Fruit fly (Drosophila melanogaster) whole organism, embryonic: Measurements from ENCODE around the gene CheA29a.

Source experiments
- Antp ChIP-seq: fragments of 200-800 bp; sonication (Bioruptor generic); optimal IDR thresholded peaks from 3 replicates; lab custom pipeline; 2016; ENCODE audit warnings: missing biosample characterization, missing genetic modification characterization
- Awh ChIP-seq: fragments of 200-800 bp; sonication (Bioruptor generic); IDR thresholded peaks from 2 replicates; pipeline ENCODE4, ENCODE4 v1.3.6; 2022; ENCODE audit warnings: missing biosample characterization, missing genetic modification characterization
- Bgb ChIP-seq: fragments of 200-800 bp; sonication (Bioruptor generic); IDR thresholded peaks from 2 replicates; pipeline ENCODE4 v1.3.6; 2022; ENCODE audit warnings: missing biosample characterization, missing genetic modification characterization; ENCODE audit not compliant: partially characterized antibody
- CG10274 ChIP-seq: fragments of 200-800 bp; sonication (Bioruptor generic); optimal IDR thresholded peaks from 3 replicates; lab custom pipeline; 2017; ENCODE audit warnings: missing biosample characterization, mild to moderate bottlenecking, missing genetic modification characterization
- CG12942 ChIP-seq: fragments of 200-800 bp; sonication (Bioruptor generic); optimal IDR thresholded peaks from 3 replicates; lab custom pipeline; 2016; ENCODE audit warnings: missing biosample characterization, missing genetic modification characterization
- CG13287 ChIP-seq: fragments of 200-800 bp; sonication (Bioruptor generic); IDR thresholded peaks from 2 replicates; pipeline ENCODE4 v1.3.6; 2022; ENCODE audit warnings: missing biosample characterization, missing genetic modification characterization; ENCODE audit not compliant: partially characterized antibody
- CG18619 ChIP-seq: fragments of 200-800 bp; sonication (Bioruptor generic); optimal IDR thresholded peaks from 3 replicates; lab custom pipeline; 2017; ENCODE audit warnings: missing biosample characterization, mild to moderate bottlenecking, missing genetic modification characterization
- CG2129 ChIP-seq: fragments of 200-800 bp; sonication (Bioruptor generic); IDR thresholded peaks from 2 replicates; pipeline ENCODE4 v1.3.6; 2022; ENCODE audit warnings: missing biosample characterization, missing genetic modification characterization; ENCODE audit not compliant: partially characterized antibody
- CG30020 ChIP-seq: fragments of 200-800 bp; optimal IDR thresholded peaks from 2 replicates; lab custom pipeline; 2019; ENCODE audit warnings: missing biosample characterization, mild to moderate bottlenecking, missing genetic modification characterization, moderate library complexity
- CG42726 ChIP-seq: fragments of 200-800 bp; sonication (Bioruptor generic); IDR thresholded peaks from 2 replicates; pipeline ENCODE4 v1.3.6; 2022; ENCODE audit warnings: missing biosample characterization, missing genetic modification characterization; ENCODE audit not compliant: partially characterized antibody
- CG4282 ChIP-seq: fragments of 200-800 bp; sonication (Bioruptor generic); optimal IDR thresholded peaks from 2 replicates; lab custom pipeline; 2016; ENCODE audit warnings: missing biosample characterization, missing genetic modification characterization
- CG4617 ChIP-seq: fragments of 200-800 bp; sonication (Bioruptor generic); optimal IDR thresholded peaks from 3 replicates; lab custom pipeline; 2016; ENCODE audit warnings: missing biosample characterization, missing genetic modification characterization, borderline replicate concordance
- CG6272 ChIP-seq: fragments of 200-800 bp; sonication (Bioruptor generic); IDR thresholded peaks from 2 replicates; pipeline ENCODE4 v1.3.6; 2022; ENCODE audit warnings: missing biosample characterization, missing genetic modification characterization
- CG6765 ChIP-seq: fragments of 200-800 bp; sonication (Bioruptor generic); optimal IDR thresholded peaks from 3 replicates; lab custom pipeline; 2017; ENCODE audit warnings: missing biosample characterization, mild to moderate bottlenecking, missing genetic modification characterization
- CG8388 ChIP-seq: fragments of 200-800 bp; sonication (Bioruptor generic); optimal IDR thresholded peaks from 2 replicates; lab custom pipeline; 2019; ENCODE audit warnings: missing biosample characterization, mild to moderate bottlenecking, missing genetic modification characterization, moderate library complexity
- CG8944 ChIP-seq: fragments of 200-800 bp; sonication (Bioruptor generic); optimal IDR thresholded peaks from 3 replicates; lab custom pipeline; 2016; ENCODE audit warnings: missing biosample characterization, missing genetic modification characterization
- CkIIα-i1 ChIP-seq: fragments of 200-800 bp; sonication (Bioruptor generic); IDR thresholded peaks from 2 replicates; pipeline ENCODE4 v1.3.6; 2022; ENCODE audit warnings: missing biosample characterization, missing genetic modification characterization
- D19B ChIP-seq: fragments of 200-800 bp; sonication (Bioruptor generic); optimal IDR thresholded peaks from 2 replicates; lab custom pipeline; 2017; ENCODE audit warnings: missing biosample characterization, mild to moderate bottlenecking, missing genetic modification characterization
- H2.0 ChIP-seq: fragments of 200-800 bp; sonication (Bioruptor generic); IDR thresholded peaks from 2 replicates; pipeline ENCODE4 v1.3.6; 2022; ENCODE audit warnings: missing biosample characterization, missing genetic modification characterization
- Hsf ChIP-seq: fragments of 200-800 bp; sonication (Bioruptor generic); optimal IDR thresholded peaks from 3 replicates; lab custom pipeline; 2016; ENCODE audit warnings: missing biosample characterization, missing genetic modification characterization
- MESR4 ChIP-seq: fragments of 200-800 bp; sonication (Bioruptor generic); optimal IDR thresholded peaks from 2 replicates; lab custom pipeline; 2018; ENCODE audit warnings: missing biosample characterization, mild to moderate bottlenecking, missing genetic modification characterization, moderate library complexity
- MTF-1 ChIP-seq: fragments of 200-800 bp; sonication (Bioruptor generic); optimal IDR thresholded peaks from 2 replicates; lab custom pipeline; 2018; ENCODE audit warnings: missing biosample characterization, mild to moderate bottlenecking, missing genetic modification characterization, borderline replicate concordance
- Max ChIP-seq: fragments of 200-800 bp; sonication (Bioruptor generic); optimal IDR thresholded peaks from 2 replicates; lab custom pipeline; 2016; ENCODE audit warnings: missing biosample characterization, mild to moderate bottlenecking, missing genetic modification characterization
- Nf-YB ChIP-seq: fragments of 200-800 bp; sonication (Bioruptor generic); optimal IDR thresholded peaks from 3 replicates; lab custom pipeline; 2019; ENCODE audit warnings: missing biosample characterization, mild to moderate bottlenecking, missing genetic modification characterization, moderate library complexity
- Stat92E ChIP-seq, 3 experiments: fragments of >200 bp in 2 of 3; fragments of 200-800 bp in 1 of 3; sonication (Bioruptor generic) in 1 of 3; optimal IDR thresholded peaks; 2 replicates each; lab custom pipeline; 2017 to 2019; ENCODE audit warnings: missing biosample characterization in 3 of 3, missing genetic modification characterization in 3 of 3, mild to moderate bottlenecking in 1 of 3, moderate library complexity in 1 of 3
- bab2 ChIP-seq: fragments of 200-800 bp; sonication (Bioruptor generic); optimal IDR thresholded peaks from 2 replicates; lab custom pipeline; 2016; ENCODE audit warnings: missing biosample characterization, missing genetic modification characterization
- cg ChIP-seq: fragments of 200-800 bp; sonication (Bioruptor generic); optimal IDR thresholded peaks from 3 replicates; lab custom pipeline; 2019; ENCODE audit warnings: missing biosample characterization, mild to moderate bottlenecking, missing genetic modification characterization, moderate library complexity
- corto ChIP-seq: fragments of 200-800 bp; sonication (Bioruptor generic); optimal IDR thresholded peaks from 2 replicates; lab custom pipeline; 2016; ENCODE audit warnings: missing biosample characterization, mild to moderate bottlenecking, missing genetic modification characterization, moderate library complexity
- dmrt11E ChIP-seq: fragments of 200-800 bp; sonication (Bioruptor generic); optimal IDR thresholded peaks from 3 replicates; lab custom pipeline; 2018; ENCODE audit warnings: missing biosample characterization, mild to moderate bottlenecking, missing genetic modification characterization, moderate library complexity
- ewg ChIP-seq: fragments of 200-800 bp; sonication (Bioruptor generic); optimal IDR thresholded peaks from 3 replicates; lab custom pipeline; 2017; ENCODE audit warnings: mild to moderate bottlenecking, missing biosample characterization, missing genetic modification reagents, missing genetic modification characterization
- exex ChIP-seq: fragments of 200-800 bp; sonication (Bioruptor generic); optimal IDR thresholded peaks from 4 replicates; lab custom pipeline; 2018; ENCODE audit warnings: missing biosample characterization, mild to moderate bottlenecking, missing genetic modification characterization, moderate library complexity
- fd102C ChIP-seq: fragments of 200-800 bp; sonication (Bioruptor generic); optimal IDR thresholded peaks from 2 replicates; lab custom pipeline; 2018; ENCODE audit warnings: missing biosample characterization, mild to moderate bottlenecking, missing genetic modification characterization, moderate library complexity
- hth ChIP-seq: fragments of >200 bp; optimal IDR thresholded peaks from 2 replicates; lab custom pipeline; 2017; ENCODE audit warnings: inconsistent platforms
- inv ChIP-seq: fragments of 200-800 bp; sonication (Bioruptor generic); IDR thresholded peaks from 2 replicates; pipeline ENCODE4 v1.3.6; 2022; ENCODE audit warnings: missing biosample characterization, missing genetic modification characterization; ENCODE audit not compliant: partially characterized antibody
- kay ChIP-seq: fragments of 200-800 bp; sonication (Bioruptor generic); optimal IDR thresholded peaks from 2 replicates; lab custom pipeline; 2016; ENCODE audit warnings: missing biosample characterization, missing genetic modification characterization
- knrl ChIP-seq: fragments of 200-800 bp; sonication (Bioruptor generic); IDR thresholded peaks from 3 replicates; pipeline ENCODE4 v1.3.6; 2022; ENCODE audit warnings: missing biosample characterization, missing genetic modification characterization; ENCODE audit not compliant: partially characterized antibody
- nau ChIP-seq: fragments of 200-800 bp; sonication (Bioruptor generic); optimal IDR thresholded peaks from 3 replicates; lab custom pipeline; 2017; ENCODE audit warnings: missing biosample characterization, mild to moderate bottlenecking, missing genetic modification characterization, missing genetic modification reagents
- nerfin-2 ChIP-seq: fragments of 200-800 bp; sonication (Bioruptor generic); IDR thresholded peaks from 2 replicates; pipeline ENCODE4 v1.3.6; 2022; ENCODE audit warnings: missing biosample characterization, missing genetic modification characterization; ENCODE audit not compliant: partially characterized antibody
- pb ChIP-seq: fragments of 200-800 bp; sonication (Bioruptor generic); optimal IDR thresholded peaks from 3 replicates; lab custom pipeline; 2016; ENCODE audit warnings: missing biosample characterization, missing genetic modification characterization
- pfk ChIP-seq: fragments of 200-800 bp; sonication (Bioruptor generic); optimal IDR thresholded peaks from 2 replicates; lab custom pipeline; 2018; ENCODE audit warnings: missing biosample characterization, mild to moderate bottlenecking, missing genetic modification characterization, moderate library complexity
- pita ChIP-seq: fragments of 200-800 bp; sonication (Bioruptor generic); optimal IDR thresholded peaks from 2 replicates; lab custom pipeline; 2017; ENCODE audit warnings: missing biosample characterization, mild to moderate bottlenecking, missing genetic modification characterization
- prd ChIP-seq, 3 experiments: fragments of >200 bp in 2 of 3; fragments of 200-800 bp in 1 of 3; sonication (Bioruptor generic) in 1 of 3; optimal IDR thresholded peaks in 2 of 3; IDR thresholded peaks in 1 of 3; 2 replicates in 2 of 3; 3 replicates in 1 of 3; pipeline versions ENCODE4 v1.3.6 to Lab custom; 2017 to 2022; ENCODE audit warnings: missing biosample characterization in 1 of 3, missing genetic modification characterization in 1 of 3
- scrt ChIP-seq: fragments of 200-800 bp; sonication (Bioruptor generic); optimal IDR thresholded peaks from 2 replicates; lab custom pipeline; 2018; ENCODE audit warnings: missing biosample characterization, mild to moderate bottlenecking, missing genetic modification characterization, moderate library complexity
- sima ChIP-seq: fragments of 200-800 bp; sonication (Bioruptor generic); optimal IDR thresholded peaks from 2 replicates; lab custom pipeline; 2016; ENCODE audit warnings: missing biosample characterization, missing genetic modification characterization
- sug ChIP-seq: fragments of 200-800 bp; optimal IDR thresholded peaks from 2 replicates; lab custom pipeline; 2019; ENCODE audit warnings: missing biosample characterization, mild to moderate bottlenecking, missing genetic modification characterization, moderate library complexity
- tap ChIP-seq: fragments of 200-800 bp; optimal IDR thresholded peaks from 3 replicates; lab custom pipeline; 2019; ENCODE audit warnings: missing biosample characterization, mild to moderate bottlenecking, missing genetic modification characterization, moderate library complexity
- zen ChIP-seq: fragments of 200-800 bp; sonication (Bioruptor generic); optimal IDR thresholded peaks from 3 replicates; lab custom pipeline; 2018; ENCODE audit warnings: missing biosample characterization, mild to moderate bottlenecking, missing genetic modification characterization, moderate library complexity

Gene CheA29a

dm6 chr2L:8481623-8482424 is 4.7 kb downstream of the CheA29a start, which contains the start of gene CG43796 (continued):
- TF ChIP-seq sug (tag; lab: Kevin White, UChicago) (no peak), pita (GFP tag; lab: Kevin White, UChicago) (no peak), D19B (GFP tag; lab: Kevin White, UChicago) (no peak), knrl (GFP tag; lab: Robert Waterston, UW) (peak; percentile 51; the same call in 1 of the 3 replicates), CG2129 (GFP tag; lab: Robert Waterston, UW) (no peak), CG12942 (GFP tag; lab: Kevin White, UChicago) (no peak), exex (tag; lab: Kevin White, UChicago) (peak; percentile 22), tap (tag; lab: Kevin White, UChicago) (no peak), corto (GFP tag; lab: Kevin White, UChicago) (no peak), Awh (no peak), CG10274 (GFP tag; lab: Kevin White, UChicago) (no peak), scrt (no peak), CG13287 (GFP tag; lab: Robert Waterston, UW) (peak; percentile 13; the same call in 1 of the 2 replicates), inv (peak; percentile 43; the same call in 1 of the 2 replicates), ewg (no peak), nau (no peak), H2.0 (GFP tag; lab: Robert Waterston, UW) (no peak), Max (GFP tag; lab: Kevin White, UChicago) (no peak), CG6765 (GFP tag; lab: Kevin White, UChicago) (no peak), CG4617 (no peak), sima (no peak), pb (GFP tag; lab: Kevin White, UChicago) (no peak), Bgb (GFP tag; lab: Robert Waterston, UW) (peak; percentile 68), bab2 (GFP tag; lab: Kevin White, UChicago) (no peak), MTF-1 (GFP tag; lab: Kevin White, UChicago) (no peak), CG4282 (no peak), Nf-YB (no peak), CG6272 (GFP tag; lab: Robert Waterston, UW) (no peak), CkIIα-i1 (GFP tag; lab: Robert Waterston, UW) (no peak), Antp (no peak), dmrt11E (tag; lab: Kevin White, UChicago) (no peak), Stat92E (GFP tag; optimal IDR thresholded peaks at IDR 0.05; lab: Kevin White, UChicago) (peak in 1 of 3 experiments; percentile 31), CG8388 (no peak), kay (no peak), CG8944 (no peak), MESR4 (GFP tag; lab: Kevin White, UChicago) (no peak), fd102C (GFP tag; lab: Kevin White, UChicago) (no peak), prd (optimal IDR thresholded peaks at IDR 0.05; lab: Kevin White, UChicago) (no peak), prd (GFP tag; IDR thresholded peaks at IDR 0.05; lab: Robert Waterston, UW) (no peak), CG42726 (peak; percentile 41), cg (no peak), zen (tag; lab: Kevin White, UChicago) (no peak), CG18619 (GFP tag; lab: Kevin White, UChicago) (no peak), CG30020 (tag; lab: Kevin White, UChicago) (no peak), Hsf (no peak), pfk (GFP tag; lab: Kevin White, UChicago) (no peak), hth (no peak), nerfin-2 (GFP tag; lab: Robert Waterston, UW) (peak; percentile 51; the same call in 1 of the 2 replicates)
